Fruit fly (Drosophila melanogaster): Measurements from ENCODE around the gene CG5645.
A peak's percentile ranks its signal among the peaks of the same experiment; 100 is the strongest.

Gene CG5645

DNA sequence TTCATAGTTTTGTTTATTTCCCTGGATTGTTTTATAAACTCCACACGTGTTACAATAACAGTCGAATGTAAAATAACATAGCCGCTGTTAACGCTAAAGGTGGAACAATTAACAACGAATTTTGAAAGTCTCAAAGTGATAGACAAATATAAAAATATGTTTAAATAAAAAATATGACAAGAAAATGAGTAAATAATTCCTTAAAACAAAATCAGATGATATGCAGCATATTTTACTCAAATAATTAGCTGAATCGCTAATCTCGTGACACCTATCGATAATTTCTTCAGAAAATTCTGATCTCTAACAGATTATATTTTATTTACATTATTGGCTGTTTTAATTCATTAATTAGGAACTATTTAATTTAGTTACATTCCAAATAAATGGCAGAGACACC is at the start of gene CG5645, which contains the start of gene Atg12 (continued):
- TF ChIP-seq CG11504 (tag; optimal IDR thresholded peaks at IDR 0.05) (peak; percentile 34), fd96Cb (tag; optimal IDR thresholded peaks at IDR 0.05) (peak; percentile 62), lola (GFP tag; optimal IDR thresholded peaks at IDR 0.05) (peak in 1 of 3 experiments; percentile 43), crp (GFP tag; optimal IDR thresholded peaks at IDR 0.05) (peak in 1 of 2 experiments; percentile 2), Oaz (GFP tag; IDR thresholded peaks at IDR 0.05) (peak; percentile 41; the same call in 1 of the 2 replicates), CHES-1-like (GFP tag; optimal IDR thresholded peaks at IDR 0.05) (no peak), Dref (GFP tag; IDR thresholded peaks at IDR 0.05) (peak; percentile 61), Fer2 (tag; optimal IDR thresholded peaks at IDR 0.05) (no peak), ro (GFP tag; IDR thresholded peaks at IDR 0.05) (no peak), tna (GFP tag; IDR thresholded peaks at IDR 0.05; ENCODE audit: partially characterized antibody) (peak; percentile 67; the same call in 1 of the 2 replicates), CG11247 (GFP tag; IDR thresholded peaks at IDR 0.05) (peak; percentile 65), Xbp1 (GFP tag; optimal IDR thresholded peaks at IDR 0.05) (peak; percentile 10), Awh (GFP tag; IDR thresholded peaks at IDR 0.05) (peak; percentile 53; the same call in 1 of the 2 replicates), CG16815 (GFP tag; optimal IDR thresholded peaks at IDR 0.05) (no peak), CG9797 (GFP tag; optimal IDR thresholded peaks at IDR 0.05) (no peak), Ada2b (GFP tag; IDR thresholded peaks at IDR 0.05) (peak; percentile 59; the same call in 1 of the 2 replicates), Hr51 (GFP tag; optimal IDR thresholded peaks at IDR 0.05) (peak in 1 of 2 experiments; percentile 39), Jarid2 (GFP tag; optimal IDR thresholded peaks at IDR 0.05) (no peak), Doc3 (GFP tag; IDR thresholded peaks at IDR 0.05; ENCODE audit: partially characterized antibody) (peak; percentile 88), kay (GFP tag; optimal IDR thresholded peaks at IDR 0.05) (peak; percentile 65), nmo (GFP tag; optimal IDR thresholded peaks at IDR 0.05) (peak; percentile 44), fu2 (GFP tag; optimal IDR thresholded peaks at IDR 0.05) (no peak), YL-1 (GFP tag; optimal IDR thresholded peaks at IDR 0.05) (peak; percentile 22), PHDP (tag; optimal IDR thresholded peaks at IDR 0.05) (peak; percentile 54), CG14710 (tag; optimal IDR thresholded peaks at IDR 0.05) (peak; percentile 86), grn (GFP tag; optimal IDR thresholded peaks at IDR 0.05) (no peak), Nf-YB (GFP tag; optimal IDR thresholded peaks at IDR 0.05) (no peak), CG17912 (GFP tag; optimal IDR thresholded peaks at IDR 0.05) (no peak), CG8388 (GFP tag; optimal IDR thresholded peaks at IDR 0.05) (peak; percentile 64), sim (GFP tag; IDR thresholded peaks at IDR 0.05) (no peak), hkb (optimal IDR thresholded peaks at IDR 0.05) (no peak), hkb (GFP tag; IDR thresholded peaks at IDR 0.05) (peak; percentile 61; the same call in 1 of the 2 replicates), inv (GFP tag; IDR thresholded peaks at IDR 0.05; ENCODE audit: partially characterized antibody) (peak; percentile 79), CG3163 (GFP tag; optimal IDR thresholded peaks at IDR 0.05) (no peak), CG4617 (GFP tag; optimal IDR thresholded peaks at IDR 0.05; ENCODE audit: borderline replicate concordance) (peak; percentile 81), gro (GFP tag; optimal IDR thresholded peaks at IDR 0.05) (no peak), CG12155 (GFP tag; optimal IDR thresholded peaks at IDR 0.05) (peak; percentile 41), CG8765 (GFP tag; IDR thresholded peaks at IDR 0.05) (no peak), shn (GFP tag; optimal IDR thresholded peaks at IDR 0.05) (no peak), dpn (GFP tag; optimal IDR thresholded peaks at IDR 0.05) (peak; percentile 3 to 65), Nf-YC (tag; optimal IDR thresholded peaks at IDR 0.05) (peak; percentile 59), ci (GFP tag; IDR thresholded peaks at IDR 0.05) (no peak), MESR4 (GFP tag; optimal IDR thresholded peaks at IDR 0.05) (no peak), CG2678 (tag; optimal IDR thresholded peaks at IDR 0.05) (peak; percentile 46), stc (GFP tag; IDR thresholded peaks at IDR 0.05) (no peak), Usf (GFP tag; optimal IDR thresholded peaks at IDR 0.05) (no peak), Dek (tag; optimal IDR thresholded peaks at IDR 0.05) (peak; percentile 27), CG5245 (GFP tag; optimal IDR thresholded peaks at IDR 0.05) (no peak), sug (tag; optimal IDR thresholded peaks at IDR 0.05) (peak; percentile 64), kni (GFP tag; optimal IDR thresholded peaks at IDR 0.05) (no peak)
